Worm (Caenorhabditis elegans) whole organism, L4/young adult: Measurements from ENCODE around the gene K09E2.1.

Source experiments
- W03F9.2 ChIP-seq: fragments of 150-350 bp; optimal IDR thresholded peaks from 2 replicates; lab custom pipeline; 2014; ENCODE audit warnings: missing biosample characterization, missing genetic modification characterization
- dao-5 ChIP-seq: sonication (generic microtip); optimal IDR thresholded peaks from 2 replicates; lab custom pipeline; 2016; ENCODE audit warnings: missing genotype, missing genetic modification characterization, moderate library complexity, missing compliant biosample characterization

DNA sequence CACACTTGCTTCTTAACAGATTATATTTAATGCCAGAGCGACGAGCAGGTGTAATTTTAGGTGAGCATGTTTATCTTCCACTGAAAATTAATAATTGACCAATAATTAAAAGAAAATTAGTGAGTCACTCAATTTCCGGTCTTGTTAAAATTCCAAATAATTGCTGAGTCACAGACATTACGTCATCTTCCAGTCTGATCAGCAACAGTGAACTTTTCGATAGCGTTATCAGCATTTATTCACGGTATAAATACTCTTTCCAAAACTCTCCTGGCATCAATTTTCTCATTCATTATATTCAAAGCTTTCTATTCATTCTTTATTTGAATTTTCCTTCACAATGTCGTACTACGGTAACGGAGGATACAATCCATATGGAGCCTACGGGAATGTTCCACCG, 27.7 kb downstream of the K09E2.1 start, which contains the start of gene kreg-1:
- TF ChIP-seq W03F9.2 (tag; lab: Kevin White, UChicago) (no peak), dao-5 (tag; lab: Kevin White, UChicago) (no peak)
